Worm (Caenorhabditis elegans) whole organism, mixed stage, embryonic: Measurements from ENCODE around the gene spk-1.
"Not testable (repeated sequence)": the region's sequence is repeated elsewhere in the genome, so short reads cannot be mapped to it uniquely, and the experiment has no call there.

Experiments
- M03D4.4 ChIP-seq: sonication (generic microtip); optimal IDR thresholded peaks from 2 replicates; lab custom pipeline; 2017; ENCODE audit warnings: mild to moderate bottlenecking, missing genetic modification characterization, missing compliant biosample characterization
- bed-3 ChIP-seq: fragments of 200-800 bp; sonication (Bioruptor generic); optimal IDR thresholded peaks from 3 replicates; lab custom pipeline; 2018; ENCODE audit warnings: mild to moderate bottlenecking, missing genetic modification characterization, moderate library complexity, missing compliant biosample characterization
- blmp-1 ChIP-seq: fragments of 150-350 bp; optimal IDR thresholded peaks from 2 replicates; lab custom pipeline; 2014; ENCODE audit warnings: missing biosample characterization, missing genetic modification characterization
- ceh-39 ChIP-seq: fragments of 150-350 bp; optimal IDR thresholded peaks from 2 replicates; lab custom pipeline; 2014; ENCODE audit warnings: missing biosample characterization, missing genetic modification characterization
- ceh-43 ChIP-seq: fragments of 200-800 bp; sonication (Bioruptor generic); optimal IDR thresholded peaks from 2 replicates; lab custom pipeline; 2018; ENCODE audit warnings: mild to moderate bottlenecking, missing genetic modification characterization, moderate library complexity, missing compliant biosample characterization
- ceh-83 ChIP-seq: fragments of 200-800 bp; sonication (Bioruptor generic); optimal IDR thresholded peaks from 2 replicates; lab custom pipeline; 2018; ENCODE audit warnings: mild to moderate bottlenecking, missing genetic modification characterization, missing compliant biosample characterization
- ces-1 ChIP-seq: fragments of 150-350 bp; optimal IDR thresholded peaks from 2 replicates; lab custom pipeline; 2014; ENCODE audit warnings: missing biosample characterization, missing genetic modification reagents, missing genetic modification characterization
- cnd-1 ChIP-seq: fragments of 200-800 bp; sonication (Bioruptor generic); optimal IDR thresholded peaks from 2 replicates; lab custom pipeline; 2018; ENCODE audit warnings: mild to moderate bottlenecking, missing genetic modification characterization, missing compliant biosample characterization
- drap-1 ChIP-seq: fragments of 200-800 bp; sonication (Bioruptor generic); optimal IDR thresholded peaks from 3 replicates; lab custom pipeline; 2018; ENCODE audit warnings: mild to moderate bottlenecking, missing genetic modification characterization, missing compliant biosample characterization
- elt-1 ChIP-seq: sonication (generic microtip); optimal IDR thresholded peaks from 2 replicates; lab custom pipeline; 2017; ENCODE audit warnings: missing genetic modification characterization, mild to moderate bottlenecking, missing compliant biosample characterization, antibody characterized with exemption, moderate library complexity, borderline replicate concordance; ENCODE audit not compliant: insufficient read depth
- elt-3 ChIP-seq: fragments of 150-350 bp; optimal IDR thresholded peaks from 2 replicates; lab custom pipeline; 2014; ENCODE audit warnings: missing biosample characterization, missing genetic modification characterization
- flh-1 ChIP-seq: fragments of 200-800 bp; sonication (Bioruptor generic); optimal IDR thresholded peaks from 2 replicates; lab custom pipeline; 2018; ENCODE audit warnings: mild to moderate bottlenecking, missing genetic modification characterization, moderate library complexity, missing compliant biosample characterization
- ham-2 ChIP-seq: fragments of 200-800 bp; sonication (Bioruptor generic); optimal IDR thresholded peaks from 2 replicates; lab custom pipeline; 2018; ENCODE audit warnings: mild to moderate bottlenecking, missing genetic modification characterization, missing compliant biosample characterization
- hlh-1 ChIP-seq: fragments of 150-350 bp; optimal IDR thresholded peaks from 2 replicates; lab custom pipeline; 2014; ENCODE audit warnings: missing biosample characterization, missing genetic modification reagents, missing genetic modification characterization
- lin-13 ChIP-seq: fragments of 150-350 bp; optimal IDR thresholded peaks from 2 replicates; lab custom pipeline; 2014; ENCODE audit warnings: missing biosample characterization, missing genetic modification characterization
- lin-32 ChIP-seq: fragments of 200-800 bp; sonication (Bioruptor generic); optimal IDR thresholded peaks from 2 replicates; lab custom pipeline; 2018; ENCODE audit warnings: mild to moderate bottlenecking, missing genetic modification characterization, missing compliant biosample characterization
- lsy-2 ChIP-seq: fragments of 150-350 bp; optimal IDR thresholded peaks from 2 replicates; lab custom pipeline; 2014; ENCODE audit warnings: missing biosample characterization, missing genetic modification characterization
- mab-5 ChIP-seq: fragments of 150-350 bp; optimal IDR thresholded peaks from 2 replicates; lab custom pipeline; 2014; ENCODE audit warnings: missing biosample characterization, missing genetic modification characterization
- mep-1 ChIP-seq: fragments of 150-350 bp; optimal IDR thresholded peaks from 2 replicates; lab custom pipeline; 2017; ENCODE audit warnings: missing biosample characterization, missing genetic modification reagents, missing genetic modification characterization, inconsistent platforms
- mls-2 ChIP-seq: sonication (generic microtip); optimal IDR thresholded peaks from 2 replicates; lab custom pipeline; 2016; ENCODE audit warnings: mild to moderate bottlenecking, missing genetic modification characterization, moderate library complexity, missing compliant biosample characterization
- nhr-12 ChIP-seq: fragments of 150-350 bp; optimal IDR thresholded peaks from 2 replicates; lab custom pipeline; 2014; ENCODE audit warnings: missing biosample characterization, missing genetic modification characterization
- nhr-2 ChIP-seq: fragments of 150-350 bp; optimal IDR thresholded peaks from 2 replicates; lab custom pipeline; 2014; ENCODE audit warnings: missing biosample characterization, missing genetic modification characterization
- nhr-237 ChIP-seq: fragments of 150-350 bp; optimal IDR thresholded peaks from 2 replicates; lab custom pipeline; 2014; ENCODE audit warnings: missing biosample characterization, missing genetic modification characterization
- nhr-28 ChIP-seq: fragments of 150-350 bp; optimal IDR thresholded peaks from 2 replicates; lab custom pipeline; 2014; ENCODE audit warnings: missing biosample characterization, missing genetic modification characterization
- nhr-76 ChIP-seq: sonication (generic microtip); optimal IDR thresholded peaks from 2 replicates; lab custom pipeline; 2017; ENCODE audit warnings: missing biosample characterization, missing genetic modification characterization
- pha-4 ChIP-seq: fragments of 150-350 bp; optimal IDR thresholded peaks from 2 replicates; lab custom pipeline; 2018; ENCODE audit warnings: missing biosample characterization, missing genetic modification reagents, missing genetic modification characterization
- sem-2 ChIP-seq: fragments of 200-800 bp; sonication (Bioruptor generic); optimal IDR thresholded peaks from 2 replicates; lab custom pipeline; 2018; ENCODE audit warnings: mild to moderate bottlenecking, missing genetic modification characterization, missing compliant biosample characterization
- snpc-4 ChIP-seq: fragments of 150-350 bp; optimal IDR thresholded peaks from 2 replicates; lab custom pipeline; 2014; ENCODE audit warnings: missing biosample characterization, missing genetic modification characterization
- sptf-1 ChIP-seq: sonication (generic microtip); optimal IDR thresholded peaks from 2 replicates; lab custom pipeline; 2017; ENCODE audit warnings: mild to moderate bottlenecking, missing genetic modification characterization, moderate library complexity, missing compliant biosample characterization
- tbx-8 ChIP-seq: fragments of 200-800 bp; sonication (Bioruptor generic); optimal IDR thresholded peaks from 2 replicates; lab custom pipeline; 2018; ENCODE audit warnings: mild to moderate bottlenecking, missing genetic modification characterization, moderate library complexity, missing compliant biosample characterization
- unc-120 ChIP-seq: sonication (generic microtip); optimal IDR thresholded peaks from 2 replicates; lab custom pipeline; 2017; ENCODE audit warnings: missing genetic modification characterization, missing compliant biosample characterization; ENCODE audit not compliant: poor library complexity, severe bottlenecking
- unc-39 ChIP-seq: fragments of 150-350 bp; optimal IDR thresholded peaks from 2 replicates; lab custom pipeline; 2014; ENCODE audit warnings: missing biosample characterization, missing genetic modification characterization
- unc-62 ChIP-seq: fragments of 150-350 bp; optimal IDR thresholded peaks from 2 replicates; lab custom pipeline; 2014; ENCODE audit warnings: missing biosample characterization, missing genetic modification reagents, missing genetic modification characterization
- zip-8 ChIP-seq: fragments of 150-350 bp; optimal IDR thresholded peaks from 2 replicates; lab custom pipeline; 2014; ENCODE audit warnings: missing biosample characterization, missing genetic modification characterization
- ztf-11 ChIP-seq: fragments of 150-350 bp; optimal IDR thresholded peaks from 2 replicates; lab custom pipeline; 2014; ENCODE audit warnings: missing biosample characterization, missing genetic modification characterization

Gene spk-1

DNA sequence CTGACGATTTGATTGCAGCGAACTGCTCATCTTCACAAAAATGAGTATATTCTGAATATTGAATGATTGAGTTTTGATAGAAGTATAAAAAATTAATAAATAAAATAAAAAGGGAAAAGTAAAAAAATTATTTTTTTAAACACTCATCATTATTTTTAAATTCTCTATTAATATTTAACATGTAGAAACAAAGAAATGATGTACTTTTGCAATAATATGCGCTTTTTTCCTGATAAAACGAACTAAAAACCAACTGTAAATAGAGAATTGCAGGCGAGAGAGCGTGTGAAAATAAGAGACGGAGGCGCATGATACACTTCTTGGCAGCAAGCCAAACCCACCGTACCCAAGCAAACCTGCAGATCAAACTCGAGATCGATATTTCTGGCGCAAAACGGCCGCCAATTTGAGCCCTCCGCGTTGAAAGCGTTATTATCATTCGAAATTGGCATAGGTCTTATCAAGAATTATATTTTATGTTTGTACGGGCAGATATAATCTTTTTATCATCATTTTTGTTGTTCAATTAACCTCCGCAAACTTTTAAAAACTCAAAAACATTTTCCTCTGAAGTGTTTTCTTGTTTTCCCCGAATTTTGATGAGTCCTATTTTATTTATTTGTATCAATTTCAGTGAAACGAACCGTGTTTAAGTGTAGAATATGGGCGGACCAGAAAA lies at the start of gene spk-1, which contains the start of gene rheb-1:
Gene spk-1, plus strand, starts transcription at position 629 of the 679 bp plus-strand sequence.
Gene rheb-1, minus strand, starts transcription at position 51 of the 679 bp plus-strand sequence.
- TF ChIP-seq elt-1: no peak
- TF ChIP-seq bed-3: no peak
- TF ChIP-seq nhr-237 (tag; lab: Kevin White, UChicago): peak; percentile 7
- TF ChIP-seq sptf-1 (tag; lab: Kevin White, UChicago): peak; percentile 69
- TF ChIP-seq zip-8 (tag; lab: Kevin White, UChicago): no peak
- no peak for TF ChIP-seq snpc-4 (tag; lab: Kevin White, UChicago)
- peak; percentile 36 for TF ChIP-seq mls-2 (tag; lab: Kevin White, UChicago)
- no peak for TF ChIP-seq elt-3 (tag; lab: Kevin White, UChicago)
- TF ChIP-seq nhr-28: no peak
- no peak for TF ChIP-seq ceh-43 (GFP tag; lab: Kevin White, UChicago)
- no peak for TF ChIP-seq lin-32 (GFP tag; lab: Kevin White, UChicago)
- TF ChIP-seq nhr-2 (tag; lab: Kevin White, UChicago): peak; percentile 2
- no peak for TF ChIP-seq nhr-76 (tag; lab: Kevin White, UChicago)
- TF ChIP-seq M03D4.4 (tag; lab: Kevin White, UChicago): no peak
- no peak for TF ChIP-seq mab-5
- peak; percentile 81 for TF ChIP-seq pha-4
- TF ChIP-seq sem-2 (GFP tag; lab: Kevin White, UChicago): no peak
- peak; percentile 79 for TF ChIP-seq mep-1 (tag; lab: Kevin White, UChicago)
- TF ChIP-seq ham-2: no peak
- TF ChIP-seq blmp-1: no peak
- TF ChIP-seq unc-120 (tag; lab: Kevin White, UChicago): peak; percentile 50
- TF ChIP-seq unc-62 (GFP tag; lab: Kevin White, UChicago): peak; percentile 30
- no peak for TF ChIP-seq ztf-11
- TF ChIP-seq ceh-39 (tag; lab: Kevin White, UChicago): peak; percentile 98
- TF ChIP-seq lin-13 (tag; lab: Kevin White, UChicago): peak; percentile 40
- TF ChIP-seq ces-1 (GFP tag; lab: Kevin White, UChicago): peak; percentile 45
- no peak for TF ChIP-seq flh-1 (GFP tag; lab: Kevin White, UChicago)
- peak; percentile 96 for TF ChIP-seq lsy-2 (tag; lab: Kevin White, UChicago)
- TF ChIP-seq cnd-1 (tag; lab: Kevin White, UChicago): peak; percentile 18
- TF ChIP-seq drap-1 (GFP tag; lab: Kevin White, UChicago): peak; percentile 28
- no peak for TF ChIP-seq unc-39 (tag; lab: Kevin White, UChicago)
- no peak for TF ChIP-seq tbx-8 (GFP tag; lab: Kevin White, UChicago)
- TF ChIP-seq ceh-83 (GFP tag; lab: Kevin White, UChicago): no peak
- TF ChIP-seq hlh-1 (tag; lab: Kevin White, UChicago): peak; percentile 3
- TF ChIP-seq nhr-12 (tag; lab: Kevin White, UChicago): no peak

DNA sequence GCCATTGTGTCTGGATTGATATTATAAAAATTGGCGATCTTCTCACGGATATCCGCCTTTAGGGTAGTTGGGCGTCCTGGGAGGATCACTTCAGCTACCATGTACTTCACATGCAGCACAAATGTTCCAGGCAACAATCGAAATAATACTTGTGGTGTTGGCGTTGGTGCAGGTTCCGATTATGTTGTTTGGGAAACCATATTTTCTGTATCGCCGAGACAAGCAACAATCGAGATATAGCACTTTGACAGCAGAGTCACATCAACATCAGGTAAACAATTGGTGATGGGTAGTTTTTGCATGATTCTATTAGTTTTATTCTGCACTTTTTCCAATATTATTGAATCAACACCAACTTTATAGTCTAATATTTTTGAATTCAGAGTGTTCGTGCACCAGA lies 43.1 kb upstream of the spk-1 start, which contains the start of gene T26G10.3:
Gene T26G10.3, minus strand, starts transcription at position 101 of the 400 bp plus-strand sequence.
- no peak for TF ChIP-seq ceh-39 (tag; lab: Kevin White, UChicago)
- no peak for TF ChIP-seq unc-120 (tag; lab: Kevin White, UChicago)
- no peak for TF ChIP-seq lsy-2 (tag; lab: Kevin White, UChicago)
- no peak for TF ChIP-seq unc-39 (tag; lab: Kevin White, UChicago)
- TF ChIP-seq flh-1 (GFP tag; lab: Kevin White, UChicago): no peak
- TF ChIP-seq ztf-11: no peak
- TF ChIP-seq lin-32 (GFP tag; lab: Kevin White, UChicago): no peak
- no peak for TF ChIP-seq sptf-1 (tag; lab: Kevin White, UChicago)
- no peak for TF ChIP-seq M03D4.4 (tag; lab: Kevin White, UChicago)

DNA sequence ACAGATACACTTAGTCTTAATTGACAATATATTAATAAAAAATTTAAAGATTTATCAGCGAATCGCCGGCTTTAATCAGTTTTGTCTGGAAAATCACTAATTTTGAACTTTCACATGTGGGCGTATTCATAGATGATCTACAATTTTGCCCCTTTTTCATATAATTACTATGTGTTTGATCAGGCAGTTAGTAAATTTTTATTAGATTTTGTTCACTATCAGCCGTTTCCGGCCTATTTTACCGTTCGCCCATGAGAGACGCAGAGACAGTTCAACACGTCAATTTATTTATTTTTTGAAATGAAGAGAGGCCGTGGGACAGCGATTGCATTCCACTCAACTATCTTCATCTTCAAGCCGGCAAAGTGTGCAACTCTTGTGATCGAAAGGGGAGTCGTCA lies 36.2 kb upstream of the spk-1 start, which contains the start of gene T26G10.4:
Gene T26G10.4, plus strand, starts transcription at position 301 of the 400 bp plus-strand sequence.
- TF ChIP-seq pha-4; ceh-39 (tag; lab: Kevin White, UChicago); nhr-2 (tag; lab: Kevin White, UChicago): not testable (repeated sequence)
